Fruit fly (Drosophila melanogaster): ENCODE results near the gene FoxK.

- no peak for TF ChIP-seq CG17359 (tag; optimal IDR thresholded peaks at IDR 0.05)
- TF ChIP-seq Lpt (GFP tag; optimal IDR thresholded peaks at IDR 0.05) = no peak
- TF ChIP-seq pum (GFP tag; optimal IDR thresholded peaks at IDR 0.05) = no peak
- TF ChIP-seq Hr78 (GFP tag; optimal IDR thresholded peaks at IDR 0.05) = peak in 1 of 2 experiments; percentile 14
- no peak for TF ChIP-seq CG7963 (GFP tag; IDR thresholded peaks at IDR 0.05; ENCODE audit: partially characterized antibody)
- TF ChIP-seq dysf (GFP tag; IDR thresholded peaks at IDR 0.05) = no peak
- no peak for TF ChIP-seq CG2202 (tag; optimal IDR thresholded peaks at IDR 0.05)
- no peak for TF ChIP-seq NC2α (GFP tag; optimal IDR thresholded peaks at IDR 0.05)
- no peak for TF ChIP-seq CG9215 (GFP tag; IDR thresholded peaks at IDR 0.05)
- no peak for TF ChIP-seq ftz-f1 (GFP tag; optimal IDR thresholded peaks at IDR 0.05)
- TF ChIP-seq cato (GFP tag; optimal IDR thresholded peaks at IDR 0.05; ENCODE audit: borderline replicate concordance) = no peak
- TF ChIP-seq CG4328 (GFP tag; optimal IDR thresholded peaks at IDR 0.05) = no peak
- TF ChIP-seq MTF-1 (GFP tag; optimal IDR thresholded peaks at IDR 0.05; ENCODE audit: borderline replicate concordance) = no peak
- no peak for TF ChIP-seq Dll (GFP tag; IDR thresholded peaks at IDR 0.05; ENCODE audit: partially characterized antibody)
These were observed 27.1 kb upstream of the FoxK start for dm6 chr3L:11147675-11148074.
